Fruit fly (Drosophila melanogaster): ENCODE results near the gene ND-13B.

The ND-13B gene

dm6 chr3L:10664511-10665062 lies 29.3 kb downstream of the ND-13B start, which contains the start of gene simj (continued):
- TF ChIP-seq CG6175 (GFP tag; IDR thresholded peaks at IDR 0.05) (no peak; the same call in 2 of the 3 replicates), CG10267 (tag; optimal IDR thresholded peaks at IDR 0.05) (peak; percentile 78), stwl (tag; optimal IDR thresholded peaks at IDR 0.05) (peak; percentile 66), CG8290 (GFP tag; optimal IDR thresholded peaks at IDR 0.05) (peak; percentile 64), CG8290 (tag; optimal IDR thresholded peaks at IDR 0.05) (peak in 1 of 2 experiments; percentile 87), HLH3B (GFP tag; IDR thresholded peaks at IDR 0.05) (no peak; the same call in 1 of the 2 replicates), psq (GFP tag; optimal IDR thresholded peaks at IDR 0.05) (peak; percentile 24), twi (tag; optimal IDR thresholded peaks at IDR 0.05) (no peak), CG6791 (GFP tag; IDR thresholded peaks at IDR 0.05; ENCODE audit: partially characterized antibody) (peak; percentile 88), CG12071 (GFP tag; optimal IDR thresholded peaks at IDR 0.05) (peak; percentile 31), CG14860 (GFP tag; IDR thresholded peaks at IDR 0.05; ENCODE audit: partially characterized antibody) (peak; percentile 55; the same call in 1 of the 3 replicates), CG7987 (GFP tag; optimal IDR thresholded peaks at IDR 0.05) (peak; percentile 70), Atf3 (GFP tag; optimal IDR thresholded peaks at IDR 0.05) (no peak), Gug (GFP tag; IDR thresholded peaks at IDR 0.05) (peak; percentile 27; the same call in 1 of the 4 replicates), NC2α (GFP tag; optimal IDR thresholded peaks at IDR 0.05) (no peak), CoRest (tag; optimal IDR thresholded peaks at IDR 0.05) (peak; percentile 38), gsb (GFP tag; IDR thresholded peaks at IDR 0.05) (no peak), HLH4C (GFP tag; IDR thresholded peaks at IDR 0.05; ENCODE audit: partially characterized antibody) (peak; percentile 72; the same call in 2 of the 3 replicates), otp (GFP tag; IDR thresholded peaks at IDR 0.05) (0 out of 3 replicates have a peak, but pooled peaks have one; percentile 21), CG10979 (tag; optimal IDR thresholded peaks at IDR 0.05) (peak; percentile 37), MBD-R2 (GFP tag; IDR thresholded peaks at IDR 0.05) (peak; percentile 55; the same call in 1 of the 2 replicates), CrebB (tag; optimal IDR thresholded peaks at IDR 0.05) (peak; percentile 58), al (GFP tag; IDR thresholded peaks at IDR 0.05) (no peak), org-1 (GFP tag; optimal IDR thresholded peaks at IDR 0.05) (no peak), shn (GFP tag; optimal IDR thresholded peaks at IDR 0.05) (peak; percentile 4), br (optimal IDR thresholded peaks at IDR 0.05) (no peak), Lpt (GFP tag; optimal IDR thresholded peaks at IDR 0.05) (no peak), croc (GFP tag; conservative IDR thresholded peaks at IDR 0.05) (no peak), Oaz (GFP tag; IDR thresholded peaks at IDR 0.05) (no peak), dmrt99B (tag; optimal IDR thresholded peaks at IDR 0.05) (peak; percentile 34), Xrp1 (GFP tag; IDR thresholded peaks at IDR 0.05) (peak; percentile 39; the same call in 1 of the 2 replicates), chif (GFP tag; optimal IDR thresholded peaks at IDR 0.05) (no peak), Atf6 (GFP tag; IDR thresholded peaks at IDR 0.05) (peak; percentile 69), CG9797 (GFP tag; optimal IDR thresholded peaks at IDR 0.05) (peak; percentile 94), crc (GFP tag; optimal IDR thresholded peaks at IDR 0.05) (no peak), C15 (GFP tag; IDR thresholded peaks at IDR 0.05) (no peak), ato (GFP tag; IDR thresholded peaks at IDR 0.05; ENCODE audit: partially characterized antibody) (peak; percentile 79), hkb (optimal IDR thresholded peaks at IDR 0.05) (no peak), hkb (GFP tag; IDR thresholded peaks at IDR 0.05) (peak; percentile 60), ERR (GFP tag; optimal IDR thresholded peaks at IDR 0.05) (peak; percentile 67), Bdp1 (GFP tag; optimal IDR thresholded peaks at IDR 0.05) (no peak), CG12744 (GFP tag; optimal IDR thresholded peaks at IDR 0.05) (peak; percentile 12), CG32532 (GFP tag; IDR thresholded peaks at IDR 0.05) (peak; percentile 66), Jarid2 (GFP tag; optimal IDR thresholded peaks at IDR 0.05) (peak; percentile 88), CG43689 (GFP tag; IDR thresholded peaks at IDR 0.05) (no peak), Ada2b (GFP tag; IDR thresholded peaks at IDR 0.05) (no peak), CG1602 (GFP tag; optimal IDR thresholded peaks at IDR 0.05) (no peak), Sox100B (GFP tag; optimal IDR thresholded peaks at IDR 0.05) (no peak), Stat92E (GFP tag; optimal IDR thresholded peaks at IDR 0.05) (peak in 1 of 3 experiments; percentile 75), CG17912 (GFP tag; optimal IDR thresholded peaks at IDR 0.05) (peak; percentile 16), CG16863 (GFP tag; optimal IDR thresholded peaks at IDR 0.05) (peak; percentile 73)
